Worm (Caenorhabditis elegans): ENCODE results near the gene Y73B6BL.23.
A peak's percentile ranks its signal among the peaks of the same experiment; 100 is the strongest.

Y73B6BL.23 gene

ce11 chrIV:6393329-6393728 lies 25.6 kb downstream of the Y73B6BL.23 start (continued):
- TF ChIP-seq lin-13 (GFP tag; optimal IDR thresholded peaks at IDR 0.05): peak; percentile 23
- no peak for TF ChIP-seq ztf-1 (GFP tag; conservative IDR thresholded peaks at IDR 0.05)
- no peak for TF ChIP-seq blmp-1 (tag; optimal IDR thresholded peaks at IDR 0.05; ENCODE audit: insufficient read depth)
- TF ChIP-seq nhr-237 (tag; optimal IDR thresholded peaks at IDR 0.05): no peak
- TF ChIP-seq nhr-10 (tag; optimal IDR thresholded peaks at IDR 0.05): no peak
- peak; percentile 79 for TF ChIP-seq nhr-129 (tag; optimal IDR thresholded peaks at IDR 0.05)
- TF ChIP-seq nhr-77 (tag; optimal IDR thresholded peaks at IDR 0.05): no peak
- TF ChIP-seq elt-1 (tag; optimal IDR thresholded peaks at IDR 0.05): no peak
- TF ChIP-seq nhr-25 (tag; optimal IDR thresholded peaks at IDR 0.05): no peak
- peak; percentile 54 for TF ChIP-seq zag-1 (tag; optimal IDR thresholded peaks at IDR 0.05)
- TF ChIP-seq ztf-11 (tag; optimal IDR thresholded peaks at IDR 0.05): no peak
- no peak for TF ChIP-seq mbf-1 (tag; optimal IDR thresholded peaks at IDR 0.05)
- no peak for TF ChIP-seq snpc-4 (tag; optimal IDR thresholded peaks at IDR 0.05)
- no peak for TF ChIP-seq mab-5 (tag; optimal IDR thresholded peaks at IDR 0.05)
- no peak for TF ChIP-seq skn-1 (tag; optimal IDR thresholded peaks at IDR 0.05)
- peak; percentile 12 to 75 for TF ChIP-seq lsy-2 (tag; optimal IDR thresholded peaks at IDR 0.05)
- TF ChIP-seq nhr-6 (tag; optimal IDR thresholded peaks at IDR 0.05): peak; percentile 36
- TF ChIP-seq egl-27 (tag; optimal IDR thresholded peaks at IDR 0.05): no peak
- no peak for TF ChIP-seq elt-3 (tag; optimal IDR thresholded peaks at IDR 0.05)
- TF ChIP-seq peb-1 (tag; optimal IDR thresholded peaks at IDR 0.05): no peak

ce11 chrIV:6391566-6391965 lies 27.3 kb downstream of the Y73B6BL.23 start:
- no peak for TF ChIP-seq nhr-10 (tag; optimal IDR thresholded peaks at IDR 0.05)
- no peak for TF ChIP-seq nhr-129 (tag; optimal IDR thresholded peaks at IDR 0.05)
- TF ChIP-seq nhr-21 (tag; optimal IDR thresholded peaks at IDR 0.05): no peak
- TF ChIP-seq Y55F3AM.14 (GFP tag; optimal IDR thresholded peaks at IDR 0.05): no peak
- TF ChIP-seq ztf-4 (tag; optimal IDR thresholded peaks at IDR 0.05): no peak
- TF ChIP-seq unc-39 (tag; optimal IDR thresholded peaks at IDR 0.05): no peak
- no peak for TF ChIP-seq sem-4 (tag; optimal IDR thresholded peaks at IDR 0.05)
- TF ChIP-seq nhr-77 (tag; optimal IDR thresholded peaks at IDR 0.05): no peak

DNA sequence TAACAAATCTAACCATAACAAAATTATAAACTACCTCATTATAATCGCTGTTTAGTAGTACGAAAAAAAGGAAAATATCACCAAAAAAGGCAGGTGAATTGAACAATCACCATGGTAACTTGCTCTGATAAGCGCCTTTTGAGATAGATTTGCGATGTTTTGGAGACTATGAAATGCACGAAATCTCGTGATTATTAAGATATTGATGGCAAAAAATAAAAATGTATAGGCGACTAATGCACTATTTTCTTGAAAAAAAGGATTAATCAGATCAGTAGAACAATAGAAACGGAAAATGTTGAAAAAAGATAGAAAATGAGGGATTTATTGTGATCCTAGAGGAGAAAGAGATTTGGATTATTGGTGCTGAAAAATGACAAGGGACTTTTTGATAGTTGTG lies 30.3 kb downstream of the Y73B6BL.23 start:
- no peak for TF ChIP-seq mdl-1 (tag; optimal IDR thresholded peaks at IDR 0.05)
- no peak for TF ChIP-seq lin-39 (tag; optimal IDR thresholded peaks at IDR 0.05)
- TF ChIP-seq blmp-1 (tag; optimal IDR thresholded peaks at IDR 0.05; ENCODE audit: insufficient read depth): no peak
- TF ChIP-seq peb-1 (tag; optimal IDR thresholded peaks at IDR 0.05): no peak
- no peak for TF ChIP-seq unc-62 (GFP tag; optimal IDR thresholded peaks at IDR 0.05)
- no peak for TF ChIP-seq nhr-11 (tag; optimal IDR thresholded peaks at IDR 0.05)
- TF ChIP-seq ztf-4 (tag; optimal IDR thresholded peaks at IDR 0.05): no peak

DNA sequence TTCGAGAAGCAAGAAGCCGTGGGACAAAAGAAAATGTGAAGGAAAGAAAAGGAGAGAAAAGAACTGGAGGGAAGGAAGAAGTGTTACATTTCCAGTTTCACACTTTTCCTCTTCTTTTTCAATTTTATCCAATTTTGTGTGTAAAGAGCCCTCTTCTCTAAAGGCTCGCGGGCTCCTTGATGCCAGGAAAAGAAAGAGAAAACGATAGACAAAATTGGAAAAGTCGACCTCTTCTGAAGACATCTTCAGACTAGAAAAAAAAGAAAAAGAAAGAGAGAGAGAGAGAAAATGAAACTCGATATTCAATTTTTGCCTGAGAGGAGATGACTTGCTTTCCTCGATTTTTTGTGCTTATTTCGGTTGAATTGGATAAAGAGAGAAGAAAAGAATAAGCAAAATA lies 33.9 kb downstream of the Y73B6BL.23 start:
- no peak for TF ChIP-seq nhr-11 (tag; optimal IDR thresholded peaks at IDR 0.05)
- TF ChIP-seq lin-11 (tag; optimal IDR thresholded peaks at IDR 0.05): no peak
- TF ChIP-seq sem-4 (tag; optimal IDR thresholded peaks at IDR 0.05): no peak
- no peak for TF ChIP-seq unc-39 (tag; optimal IDR thresholded peaks at IDR 0.05)
- no peak for TF ChIP-seq nhr-21 (tag; optimal IDR thresholded peaks at IDR 0.05)
- TF ChIP-seq snpc-4 (tag; optimal IDR thresholded peaks at IDR 0.05): no peak
- TF ChIP-seq nhr-10 (tag; optimal IDR thresholded peaks at IDR 0.05): no peak
- no peak for TF ChIP-seq fos-1 (tag; optimal IDR thresholded peaks at IDR 0.05)
- no peak for TF ChIP-seq nhr-129 (tag; optimal IDR thresholded peaks at IDR 0.05)
- no peak for TF ChIP-seq R02D3.7 (tag; optimal IDR thresholded peaks at IDR 0.05)
- TF ChIP-seq egl-27 (tag; optimal IDR thresholded peaks at IDR 0.05): no peak
- TF ChIP-seq gmeb-1 (tag; optimal IDR thresholded peaks at IDR 0.05): no peak
- TF ChIP-seq blmp-1 (tag; optimal IDR thresholded peaks at IDR 0.05; ENCODE audit: insufficient read depth): no peak
- no peak for TF ChIP-seq nhr-23 (tag; optimal IDR thresholded peaks at IDR 0.05)
- no peak for TF ChIP-seq ztf-11 (tag; optimal IDR thresholded peaks at IDR 0.05)
- no peak for TF ChIP-seq sma-3 (GFP tag; optimal IDR thresholded peaks at IDR 0.05)
- no peak for TF ChIP-seq dmd-4 (tag; optimal IDR thresholded peaks at IDR 0.05)
- TF ChIP-seq skn-1 (tag; optimal IDR thresholded peaks at IDR 0.05): no peak
- TF ChIP-seq sma-9 (GFP tag; optimal IDR thresholded peaks at IDR 0.05): no peak
- no peak for TF ChIP-seq sma-9 (tag; optimal IDR thresholded peaks at IDR 0.05)

All from whole organism, L2 larva.